Fruit fly (Drosophila melanogaster) whole organism, embryonic: ENCODE results near the gene PXo.

Experiments used
- Awh ChIP-seq: fragments of 200-800 bp; sonication (Bioruptor generic); IDR thresholded peaks from 2 replicates; pipeline ENCODE4, ENCODE4 v1.3.6; 2022; ENCODE audit warnings: missing biosample characterization, missing genetic modification characterization
- CG10959 ChIP-seq: fragments of 200-800 bp; sonication (Bioruptor generic); IDR thresholded peaks from 2 replicates; pipeline ENCODE4 v1.3.6; 2022; ENCODE audit warnings: missing biosample characterization, missing genetic modification characterization
- CG11560 ChIP-seq: fragments of 200-800 bp; sonication (Bioruptor generic); IDR thresholded peaks from 3 replicates; pipeline ENCODE4 v1.3.6; 2022; ENCODE audit warnings: missing biosample characterization, missing genetic modification characterization
- CG13296 ChIP-seq: fragments of 200-800 bp; sonication (Bioruptor generic); optimal IDR thresholded peaks from 3 replicates; lab custom pipeline; 2018; ENCODE audit warnings: missing biosample characterization, mild to moderate bottlenecking, missing genetic modification characterization
- CG1529 ChIP-seq: fragments of 200-800 bp; sonication (Bioruptor generic); optimal IDR thresholded peaks from 3 replicates; lab custom pipeline; 2018; ENCODE audit warnings: missing biosample characterization, missing genetic modification characterization
- CG15479 ChIP-seq: fragments of 200-800 bp; sonication (Bioruptor generic); optimal IDR thresholded peaks from 3 replicates; lab custom pipeline; 2019; ENCODE audit warnings: missing biosample characterization, mild to moderate bottlenecking, missing genetic modification characterization, moderate library complexity
- CG1603 ChIP-seq: fragments of 200-800 bp; sonication (Bioruptor generic); optimal IDR thresholded peaks from 2 replicates; lab custom pipeline; 2019; ENCODE audit warnings: missing biosample characterization, mild to moderate bottlenecking, missing genetic modification characterization, moderate library complexity
- CG16863 ChIP-seq: fragments of 200-800 bp; sonication (Bioruptor generic); optimal IDR thresholded peaks from 3 replicates; lab custom pipeline; 2016; ENCODE audit warnings: missing biosample characterization, missing genetic modification characterization
- CG2116 ChIP-seq: fragments of 200-800 bp; sonication (Bioruptor generic); optimal IDR thresholded peaks from 3 replicates; lab custom pipeline; 2018; ENCODE audit warnings: missing biosample characterization, mild to moderate bottlenecking, missing genetic modification characterization
- CG2678 ChIP-seq: fragments of 200-800 bp; sonication (Bioruptor generic); optimal IDR thresholded peaks from 3 replicates; lab custom pipeline; 2019; ENCODE audit warnings: missing biosample characterization, mild to moderate bottlenecking, missing genetic modification characterization, moderate library complexity
- CG30020 ChIP-seq: fragments of 200-800 bp; optimal IDR thresholded peaks from 2 replicates; lab custom pipeline; 2019; ENCODE audit warnings: missing biosample characterization, mild to moderate bottlenecking, missing genetic modification characterization, moderate library complexity
- CG32767 ChIP-seq: fragments of 200-800 bp; sonication (Bioruptor generic); IDR thresholded peaks from 2 replicates; pipeline ENCODE4 v1.3.6; 2022; ENCODE audit warnings: missing biosample characterization, missing genetic modification characterization
- CG3281 ChIP-seq: fragments of 200-800 bp; sonication (Bioruptor generic); optimal IDR thresholded peaks from 3 replicates; lab custom pipeline; 2017; ENCODE audit warnings: missing biosample characterization, mild to moderate bottlenecking, missing genetic modification characterization
- CG4282 ChIP-seq: fragments of 200-800 bp; sonication (Bioruptor generic); optimal IDR thresholded peaks from 2 replicates; lab custom pipeline; 2016; ENCODE audit warnings: missing biosample characterization, missing genetic modification characterization
- CG4820 ChIP-seq: fragments of 200-800 bp; sonication (Bioruptor generic); optimal IDR thresholded peaks from 3 replicates; lab custom pipeline; 2016; ENCODE audit warnings: missing biosample characterization, missing genetic modification characterization
- CG5245 ChIP-seq: fragments of 200-800 bp; sonication (Bioruptor generic); optimal IDR thresholded peaks from 3 replicates; lab custom pipeline; 2016; ENCODE audit warnings: missing biosample characterization, missing genetic modification characterization
- CG5953 ChIP-seq: fragments of 200-800 bp; sonication (Bioruptor generic); IDR thresholded peaks from 2 replicates; pipeline ENCODE4 v1.3.6; 2022; ENCODE audit warnings: missing biosample characterization, missing genetic modification characterization
- CG7839 ChIP-seq: fragments of 200-800 bp; sonication (Bioruptor generic); optimal IDR thresholded peaks from 3 replicates; lab custom pipeline; 2018; ENCODE audit warnings: missing biosample characterization, mild to moderate bottlenecking, missing genetic modification characterization, moderate library complexity
- D19B ChIP-seq: fragments of 200-800 bp; sonication (Bioruptor generic); optimal IDR thresholded peaks from 2 replicates; lab custom pipeline; 2017; ENCODE audit warnings: missing biosample characterization, mild to moderate bottlenecking, missing genetic modification characterization
- Doc2 ChIP-seq: fragments of 200-800 bp; sonication (Bioruptor generic); IDR thresholded peaks from 2 replicates; pipeline ENCODE4 v1.3.6; 2022; ENCODE audit warnings: missing biosample characterization, missing genetic modification characterization
- Ets97D ChIP-seq: fragments of 200-800 bp; sonication (Bioruptor generic); optimal IDR thresholded peaks from 3 replicates; lab custom pipeline; 2016; ENCODE audit warnings: missing biosample characterization, missing genetic modification characterization
- Fer1 ChIP-seq: fragments of 200-800 bp; sonication (Bioruptor generic); optimal IDR thresholded peaks from 2 replicates; lab custom pipeline; 2017; ENCODE audit warnings: missing biosample characterization, mild to moderate bottlenecking, missing genetic modification characterization
- Fer2 ChIP-seq: fragments of 200-800 bp; sonication (Bioruptor generic); optimal IDR thresholded peaks from 2 replicates; lab custom pipeline; 2018; ENCODE audit warnings: missing biosample characterization, mild to moderate bottlenecking, missing genetic modification characterization, moderate library complexity
- Fer3 ChIP-seq: fragments of 200-800 bp; sonication (Bioruptor generic); optimal IDR thresholded peaks from 2 replicates; lab custom pipeline; 2018; ENCODE audit warnings: missing biosample characterization, mild to moderate bottlenecking, missing genetic modification characterization, moderate library complexity
- Meics ChIP-seq: fragments of 200-800 bp; sonication (Bioruptor generic); optimal IDR thresholded peaks from 2 replicates; lab custom pipeline; 2017; ENCODE audit warnings: missing biosample characterization, mild to moderate bottlenecking, missing genetic modification characterization
- Nf-YC ChIP-seq: fragments of 200-800 bp; optimal IDR thresholded peaks from 3 replicates; lab custom pipeline; 2019; ENCODE audit warnings: missing biosample characterization, mild to moderate bottlenecking, missing genetic modification characterization, moderate library complexity
- Opbp ChIP-seq: fragments of 200-800 bp; sonication (Bioruptor generic); IDR thresholded peaks from 3 replicates; pipeline ENCODE4 v1.3.6; 2022; ENCODE audit warnings: missing biosample characterization, missing genetic modification characterization; ENCODE audit not compliant: partially characterized antibody
- Optix ChIP-seq: fragments of 200-800 bp; sonication (Bioruptor generic); IDR thresholded peaks from 3 replicates; pipeline ENCODE4 v1.3.6; 2022; ENCODE audit warnings: missing biosample characterization, missing genetic modification characterization
- PHDP ChIP-seq: fragments of 200-800 bp; sonication (Bioruptor generic); optimal IDR thresholded peaks from 3 replicates; lab custom pipeline; 2018; ENCODE audit warnings: missing biosample characterization, mild to moderate bottlenecking, missing genetic modification characterization, moderate library complexity
- Pdp1 ChIP-seq, 2 experiments: fragments of 200-800 bp; sonication (Bioruptor generic); optimal IDR thresholded peaks; 3 replicates each; lab custom pipeline; 2016; ENCODE audit warnings: missing biosample characterization in 2 of 2, missing genetic modification characterization in 2 of 2, mild to moderate bottlenecking in 1 of 2, moderate library complexity in 1 of 2
- al ChIP-seq: fragments of 200-800 bp; sonication (Bioruptor generic); IDR thresholded peaks from 2 replicates; pipeline ENCODE4 v1.3.6; 2022; ENCODE audit warnings: missing biosample characterization, missing genetic modification characterization
- aop ChIP-seq: fragments of 200-800 bp; sonication (Bioruptor generic); IDR thresholded peaks from 2 replicates; pipeline ENCODE4 v1.3.6; 2022; ENCODE audit warnings: missing biosample characterization, missing genetic modification characterization
- bbx ChIP-seq: fragments of 200-800 bp; sonication (Bioruptor generic); IDR thresholded peaks from 2 replicates; pipeline ENCODE4 v1.3.6; 2022; ENCODE audit warnings: missing biosample characterization, missing genetic modification characterization; ENCODE audit not compliant: partially characterized antibody
- bowl ChIP-seq: fragments of 200-800 bp; sonication (Bioruptor generic); IDR thresholded peaks from 2 replicates; pipeline ENCODE4 v1.3.6; 2022; ENCODE audit warnings: missing biosample characterization, missing genetic modification characterization
- chinmo ChIP-seq: fragments of 200-800 bp; sonication (Bioruptor generic); IDR thresholded peaks from 4 replicates; pipeline ENCODE4 v1.3.6; 2022; ENCODE audit warnings: missing biosample characterization, missing genetic modification characterization; ENCODE audit not compliant: partially characterized antibody
- cwo ChIP-seq: fragments of 200-800 bp; sonication (Bioruptor generic); optimal IDR thresholded peaks from 3 replicates; lab custom pipeline; 2017; ENCODE audit warnings: missing biosample characterization, missing genetic modification characterization, mild to moderate bottlenecking, moderate library complexity, missing genetic modification reagents
- dimm ChIP-seq: fragments of 200-800 bp; sonication (Bioruptor generic); IDR thresholded peaks from 2 replicates; pipeline ENCODE4 v1.3.6; 2022; ENCODE audit warnings: missing biosample characterization, missing genetic modification characterization
- disco-r ChIP-seq: fragments of 200-800 bp; sonication (Bioruptor generic); optimal IDR thresholded peaks from 2 replicates; lab custom pipeline; 2016; ENCODE audit warnings: missing biosample characterization, missing genetic modification characterization
- dysf ChIP-seq: fragments of 200-800 bp; sonication (Bioruptor generic); IDR thresholded peaks from 3 replicates; pipeline ENCODE4 v1.3.6; 2022; ENCODE audit warnings: missing biosample characterization, missing genetic modification characterization
- hkb ChIP-seq, 2 experiments: fragments of 200-800 bp in 1 of 2; fragments of >200 bp in 1 of 2; sonication (Bioruptor generic) in 1 of 2; IDR thresholded peaks in 1 of 2; optimal IDR thresholded peaks in 1 of 2; 2 replicates each; pipeline versions ENCODE4 v1.3.6 to Lab custom; 2017 to 2022; ENCODE audit warnings: missing biosample characterization in 1 of 2, missing genetic modification characterization in 1 of 2
- kni ChIP-seq: fragments of 200-800 bp; sonication (Bioruptor generic); optimal IDR thresholded peaks from 3 replicates; lab custom pipeline; 2017; ENCODE audit warnings: mild to moderate bottlenecking, missing biosample characterization, missing genetic modification reagents, missing genetic modification characterization
- nau ChIP-seq: fragments of 200-800 bp; sonication (Bioruptor generic); optimal IDR thresholded peaks from 3 replicates; lab custom pipeline; 2017; ENCODE audit warnings: missing biosample characterization, mild to moderate bottlenecking, missing genetic modification characterization, missing genetic modification reagents
- salm ChIP-seq: fragments of 200-800 bp; sonication (Bioruptor generic); optimal IDR thresholded peaks from 2 replicates; lab custom pipeline; 2018; ENCODE audit warnings: missing biosample characterization, mild to moderate bottlenecking, missing genetic modification characterization
- sens-2 ChIP-seq: fragments of 200-800 bp; sonication (Bioruptor generic); IDR thresholded peaks from 2 replicates; pipeline ENCODE4 v1.3.6; 2022; ENCODE audit warnings: missing biosample characterization, missing genetic modification characterization
- slbo ChIP-seq: fragments of 200-800 bp; sonication (Bioruptor generic); IDR thresholded peaks from 2 replicates; pipeline ENCODE4 v1.3.6; 2022; ENCODE audit warnings: missing biosample characterization, missing genetic modification characterization
- sr ChIP-seq: fragments of 200-800 bp; sonication (Bioruptor generic); IDR thresholded peaks from 3 replicates; pipeline ENCODE4 v1.3.6; 2022; ENCODE audit warnings: missing biosample characterization, missing genetic modification characterization
- tll ChIP-seq, 2 experiments: fragments of 200-800 bp in 1 of 2; fragments of >200 bp in 1 of 2; sonication (Bioruptor generic) in 1 of 2; optimal IDR thresholded peaks; 2 replicates each; lab custom pipeline; 2017 to 2019; ENCODE audit warnings: missing biosample characterization in 2 of 2, missing genetic modification characterization in 2 of 2, mild to moderate bottlenecking in 1 of 2, moderate library complexity in 1 of 2
- zen ChIP-seq: fragments of 200-800 bp; sonication (Bioruptor generic); optimal IDR thresholded peaks from 3 replicates; lab custom pipeline; 2018; ENCODE audit warnings: missing biosample characterization, mild to moderate bottlenecking, missing genetic modification characterization, moderate library complexity

Gene PXo

dm6 chr3L:5869614-5870204, 51.4 kb downstream of the PXo start (continued):
- TF ChIP-seq CG11560 (tag; lab: Robert Waterston, UW) (peak; percentile 69; the same call in 2 of the 3 replicates), CG13296 (GFP tag; lab: Kevin White, UChicago) (no peak), zen (tag; lab: Kevin White, UChicago) (peak; percentile 86), Doc2 (GFP tag; lab: Robert Waterston, UW) (no peak), tll (GFP tag; optimal IDR thresholded peaks at IDR 0.05; lab: Kevin White, UChicago) (no peak), hkb (optimal IDR thresholded peaks at IDR 0.05; lab: Kevin White, UChicago) (no peak), hkb (GFP tag; IDR thresholded peaks at IDR 0.05; lab: Robert Waterston, UW) (peak; percentile 45; the same call in 1 of the 2 replicates), CG16863 (peak; percentile 41), sr (GFP tag; lab: Robert Waterston, UW) (peak; percentile 55; the same call in 1 of the 3 replicates), CG1529 (GFP tag; lab: Kevin White, UChicago) (no peak), nau (no peak), CG15479 (GFP tag; lab: Kevin White, UChicago) (no peak), Nf-YC (tag; lab: Kevin White, UChicago) (no peak), Opbp (peak; percentile 72; the same call in 2 of the 3 replicates), CG2678 (tag; lab: Kevin White, UChicago) (no peak), salm (no peak), CG1603 (tag; lab: Kevin White, UChicago) (peak; percentile 63), Awh (GFP tag; lab: Robert Waterston, UW) (peak; percentile 64; the same call in 1 of the 2 replicates), chinmo (GFP tag; lab: Robert Waterston, UW) (peak; percentile 67; the same call in 1 of the 4 replicates), bowl (GFP tag; lab: Robert Waterston, UW) (no peak), CG5953 (GFP tag; lab: Robert Waterston, UW) (peak; percentile 23; the same call in 1 of the 2 replicates), D19B (GFP tag; lab: Kevin White, UChicago) (no peak), CG3281 (no peak), CG30020 (tag; lab: Kevin White, UChicago) (no peak), CG4820 (GFP tag; lab: Kevin White, UChicago) (peak; percentile 64), Pdp1 (GFP tag; optimal IDR thresholded peaks at IDR 0.05; lab: Kevin White, UChicago) (peak in 1 of 2 experiments; percentile 28), Fer1 (GFP tag; lab: Kevin White, UChicago) (no peak), Meics (GFP tag; lab: Kevin White, UChicago) (peak; percentile 74), aop (no peak), Optix (peak; percentile 60; the same call in 2 of the 3 replicates), PHDP (no peak), Fer2 (tag; lab: Kevin White, UChicago) (peak; percentile 33), cwo (GFP tag; lab: Kevin White, UChicago) (no peak), slbo (peak; percentile 93), al (GFP tag; lab: Robert Waterston, UW) (no peak; the same call in 1 of the 2 replicates), CG7839 (peak; percentile 74), CG2116 (peak; percentile 22), CG10959 (GFP tag; lab: Robert Waterston, UW) (peak; percentile 61; the same call in 1 of the 2 replicates), Ets97D (peak; percentile 12), CG32767 (GFP tag; lab: Robert Waterston, UW) (0 out of 2 replicates have a peak, but pooled peaks have one; percentile 25), disco-r (GFP tag; lab: Kevin White, UChicago) (no peak), Fer3 (tag; lab: Kevin White, UChicago) (peak; percentile 80), dimm (GFP tag; lab: Robert Waterston, UW) (no peak), dysf (peak; percentile 81), CG4282 (GFP tag; lab: Kevin White, UChicago) (no peak), kni (peak; percentile 9), bbx (GFP tag; lab: Robert Waterston, UW) (peak; percentile 46; the same call in 1 of the 2 replicates), sens-2 (GFP tag; lab: Robert Waterston, UW) (0 out of 2 replicates have a peak, but pooled peaks have one; percentile 8), CG5245 (GFP tag; lab: Kevin White, UChicago) (peak; percentile 89)
